Worm (Caenorhabditis elegans) whole organism, late embryonic: Measurements from ENCODE around the gene F58E1.13.

Experiments used
- dmd-4 ChIP-seq: sonication (generic microtip); optimal IDR thresholded peaks from 2 replicates; lab custom pipeline; 2016; ENCODE audit warnings: borderline replicate concordance, missing genetic modification characterization, missing compliant biosample characterization
- hlh-15 ChIP-seq: sonication (generic microtip); optimal IDR thresholded peaks from 2 replicates; lab custom pipeline; 2016; ENCODE audit warnings: missing genetic modification characterization, missing compliant biosample characterization
- syd-9 ChIP-seq: sonication (generic microtip); optimal IDR thresholded peaks from 2 replicates; lab custom pipeline; 2016; ENCODE audit warnings: mild to moderate bottlenecking, missing genetic modification characterization, moderate library complexity, missing compliant biosample characterization

- TF ChIP-seq hlh-15 (tag; lab: Kevin White, UChicago) (no peak), syd-9 (no peak), dmd-4 (no peak)
Observed at ce11 chrII:1653397-1653796, 42.3 kb downstream of the F58E1.13 start, which contains the start of gene fbxb-15.
